Fruit fly (Drosophila melanogaster) whole organism, embryonic: ENCODE measurements around the gene Rrp45.
A peak's percentile ranks its signal among the peaks of the same experiment; 100 is the strongest.

ENCODE experiments used
- Adf1 ChIP-seq: fragments of 200-800 bp; sonication (Bioruptor generic); IDR thresholded peaks from 2 replicates; pipeline ENCODE4 v1.3.6; 2022; ENCODE audit warnings: missing biosample characterization, missing genetic modification characterization
- Atf6 ChIP-seq: fragments of 200-800 bp; sonication (Bioruptor generic); IDR thresholded peaks from 2 replicates; pipeline ENCODE4 v1.3.6; 2022; ENCODE audit warnings: missing biosample characterization, missing genetic modification characterization
- Bteb2 ChIP-seq: fragments of 200-800 bp; sonication (Bioruptor generic); optimal IDR thresholded peaks from 2 replicates; lab custom pipeline; 2016; ENCODE audit warnings: missing biosample characterization, missing genetic modification characterization
- CG10431 ChIP-seq: fragments of 200-800 bp; sonication (Bioruptor generic); optimal IDR thresholded peaks from 3 replicates; lab custom pipeline; 2018; ENCODE audit warnings: missing biosample characterization, mild to moderate bottlenecking, missing genetic modification characterization
- CG11560 ChIP-seq: fragments of 200-800 bp; sonication (Bioruptor generic); IDR thresholded peaks from 3 replicates; pipeline ENCODE4 v1.3.6; 2022; ENCODE audit warnings: missing biosample characterization, missing genetic modification characterization
- CG12659 ChIP-seq: fragments of 200-800 bp; sonication (Bioruptor generic); optimal IDR thresholded peaks from 3 replicates; lab custom pipeline; 2017; ENCODE audit warnings: mild to moderate bottlenecking, missing biosample characterization, missing genetic modification reagents, missing genetic modification characterization
- CG13123 ChIP-seq: fragments of 200-800 bp; sonication (Bioruptor generic); optimal IDR thresholded peaks from 2 replicates; lab custom pipeline; 2016; ENCODE audit warnings: missing biosample characterization, missing genetic modification characterization
- CG16779 ChIP-seq: fragments of 200-800 bp; sonication (Bioruptor generic); IDR thresholded peaks from 2 replicates; pipeline ENCODE4 v1.3.6; 2022; ENCODE audit warnings: missing biosample characterization, missing genetic modification characterization
- CG17568 ChIP-seq: fragments of 200-800 bp; sonication (Bioruptor generic); optimal IDR thresholded peaks from 2 replicates; lab custom pipeline; 2018; ENCODE audit warnings: missing biosample characterization, mild to moderate bottlenecking, missing genetic modification characterization, moderate library complexity
- CG17829 ChIP-seq: fragments of 200-800 bp; optimal IDR thresholded peaks from 2 replicates; lab custom pipeline; 2019; ENCODE audit warnings: missing biosample characterization, mild to moderate bottlenecking, missing genetic modification characterization, moderate library complexity
- CG18764 ChIP-seq: fragments of 200-800 bp; sonication (Bioruptor generic); optimal IDR thresholded peaks from 3 replicates; lab custom pipeline; 2016; ENCODE audit warnings: missing biosample characterization, missing genetic modification characterization
- CG2116 ChIP-seq: fragments of 200-800 bp; sonication (Bioruptor generic); optimal IDR thresholded peaks from 3 replicates; lab custom pipeline; 2018; ENCODE audit warnings: missing biosample characterization, mild to moderate bottlenecking, missing genetic modification characterization
- CG3065 ChIP-seq: fragments of 200-800 bp; sonication (Bioruptor generic); optimal IDR thresholded peaks from 2 replicates; lab custom pipeline; 2016; ENCODE audit warnings: missing biosample characterization, missing genetic modification characterization
- CG31388 ChIP-seq: fragments of 200-800 bp; sonication (Bioruptor generic); optimal IDR thresholded peaks from 2 replicates; lab custom pipeline; 2016; ENCODE audit warnings: missing biosample characterization, missing genetic modification characterization
- CG3995 ChIP-seq: fragments of 200-800 bp; sonication (Bioruptor generic); optimal IDR thresholded peaks from 3 replicates; lab custom pipeline; 2016; ENCODE audit warnings: missing biosample characterization, missing genetic modification characterization
- CG4360 ChIP-seq: fragments of 200-800 bp; sonication (Bioruptor generic); IDR thresholded peaks from 2 replicates; pipeline ENCODE4 v1.3.6; 2022; ENCODE audit warnings: missing biosample characterization, missing genetic modification characterization
- CG6683 ChIP-seq: fragments of 200-800 bp; sonication (Bioruptor generic); optimal IDR thresholded peaks from 2 replicates; lab custom pipeline; 2017; ENCODE audit warnings: missing biosample characterization, mild to moderate bottlenecking, missing genetic modification characterization, missing genetic modification reagents
- CG6813 ChIP-seq: fragments of 200-800 bp; sonication (Bioruptor generic); optimal IDR thresholded peaks from 2 replicates; lab custom pipeline; 2017; ENCODE audit warnings: missing biosample characterization, missing genetic modification characterization, mild to moderate bottlenecking, moderate library complexity, missing genetic modification reagents
- CG7987 ChIP-seq: fragments of 200-800 bp; sonication (Bioruptor generic); optimal IDR thresholded peaks from 2 replicates; lab custom pipeline; 2018; ENCODE audit warnings: missing biosample characterization, mild to moderate bottlenecking, missing genetic modification characterization, moderate library complexity
- CG8924 ChIP-seq: fragments of 200-800 bp; optimal IDR thresholded peaks from 3 replicates; lab custom pipeline; 2019; ENCODE audit warnings: missing biosample characterization, mild to moderate bottlenecking, missing genetic modification characterization, moderate library complexity
- CrebB ChIP-seq: fragments of 200-800 bp; sonication (Bioruptor generic); optimal IDR thresholded peaks from 3 replicates; lab custom pipeline; 2018; ENCODE audit warnings: missing biosample characterization, mild to moderate bottlenecking, missing genetic modification characterization
- Dfd ChIP-seq, 2 experiments: fragments of >200 bp; optimal IDR thresholded peaks; 2 replicates each; lab custom pipeline; 2017; ENCODE audit warnings: missing biosample characterization in 2 of 2, missing genetic modification characterization in 2 of 2
- Elba2 ChIP-seq: fragments of 200-800 bp; sonication (Bioruptor generic); optimal IDR thresholded peaks from 3 replicates; lab custom pipeline; 2016; ENCODE audit warnings: missing biosample characterization, missing genetic modification characterization
- HHEX ChIP-seq: fragments of 200-800 bp; sonication (Bioruptor generic); optimal IDR thresholded peaks from 3 replicates; lab custom pipeline; 2017; ENCODE audit warnings: missing biosample characterization, mild to moderate bottlenecking, missing genetic modification characterization, missing genetic modification reagents
- HLHmδ ChIP-seq: fragments of 200-800 bp; sonication (Bioruptor generic); optimal IDR thresholded peaks from 2 replicates; lab custom pipeline; 2018; ENCODE audit warnings: missing biosample characterization, mild to moderate bottlenecking, missing genetic modification characterization, moderate library complexity
- Kr ChIP-seq: fragments of 200-800 bp; sonication (Bioruptor generic); optimal IDR thresholded peaks from 2 replicates; lab custom pipeline; 2017; ENCODE audit warnings: missing biosample characterization, mild to moderate bottlenecking, missing genetic modification characterization
- Lim3 ChIP-seq: fragments of 200-800 bp; sonication (Bioruptor generic); IDR thresholded peaks from 2 replicates; pipeline ENCODE4 v1.3.6; 2022; ENCODE audit warnings: missing biosample characterization, missing genetic modification characterization
- Mad ChIP-seq: fragments of 200-800 bp; sonication (Bioruptor generic); optimal IDR thresholded peaks from 2 replicates; lab custom pipeline; 2016; ENCODE audit warnings: missing biosample characterization, missing genetic modification characterization
- NC2β ChIP-seq: fragments of 200-800 bp; sonication (Bioruptor generic); optimal IDR thresholded peaks from 2 replicates; lab custom pipeline; 2016; ENCODE audit warnings: missing biosample characterization, missing genetic modification characterization
- NFAT ChIP-seq: fragments of 200-800 bp; sonication (Bioruptor generic); IDR thresholded peaks from 2 replicates; pipeline ENCODE4 v1.3.6; 2022; ENCODE audit warnings: missing biosample characterization, missing genetic modification characterization
- Neu2 ChIP-seq: fragments of 200-800 bp; sonication (Bioruptor generic); optimal IDR thresholded peaks from 3 replicates; lab custom pipeline; 2016; ENCODE audit warnings: missing biosample characterization, missing genetic modification characterization, borderline replicate concordance
- Ravus ChIP-seq: fragments of 200-800 bp; sonication (Bioruptor generic); IDR thresholded peaks from 2 replicates; pipeline ENCODE4 v1.3.6; 2022; ENCODE audit warnings: missing biosample characterization, missing genetic modification characterization
- Six4 ChIP-seq: fragments of 200-800 bp; sonication (Bioruptor generic); optimal IDR thresholded peaks from 2 replicates; lab custom pipeline; 2016; ENCODE audit warnings: missing biosample characterization, missing genetic modification characterization
- Sox100B ChIP-seq: fragments of 200-800 bp; sonication (Bioruptor generic); optimal IDR thresholded peaks from 3 replicates; lab custom pipeline; 2018; ENCODE audit warnings: missing biosample characterization, mild to moderate bottlenecking, missing genetic modification characterization
- ab ChIP-seq: fragments of 200-800 bp; sonication (Bioruptor generic); optimal IDR thresholded peaks from 2 replicates; lab custom pipeline; 2016; ENCODE audit warnings: missing biosample characterization, missing genetic modification characterization
- amos ChIP-seq: fragments of 200-800 bp; sonication (Bioruptor generic); IDR thresholded peaks from 2 replicates; pipeline ENCODE4 v1.3.6; 2022; ENCODE audit warnings: missing biosample characterization, missing genetic modification characterization; ENCODE audit not compliant: partially characterized antibody
- ase ChIP-seq: fragments of 200-800 bp; sonication (Bioruptor generic); IDR thresholded peaks from 3 replicates; pipeline ENCODE4 v1.3.6; 2022; ENCODE audit warnings: missing biosample characterization, missing genetic modification characterization
- cas ChIP-seq: fragments of 200-800 bp; sonication (Bioruptor generic); IDR thresholded peaks from 2 replicates; pipeline ENCODE4 v1.3.6; 2022; ENCODE audit warnings: missing biosample characterization, missing genetic modification characterization
- dati ChIP-seq: fragments of 200-800 bp; sonication (Bioruptor generic); IDR thresholded peaks from 2 replicates; pipeline ENCODE4 v1.3.6; 2022; ENCODE audit warnings: missing biosample characterization, missing genetic modification characterization
- fd64A ChIP-seq: fragments of 200-800 bp; sonication (Bioruptor generic); optimal IDR thresholded peaks from 3 replicates; lab custom pipeline; 2018; ENCODE audit warnings: missing biosample characterization, mild to moderate bottlenecking, missing genetic modification characterization
- kah ChIP-seq: fragments of 200-800 bp; sonication (Bioruptor generic); optimal IDR thresholded peaks from 2 replicates; lab custom pipeline; 2018; ENCODE audit warnings: missing biosample characterization, mild to moderate bottlenecking, missing genetic modification characterization
- luna ChIP-seq: fragments of 200-800 bp; sonication (Bioruptor generic); optimal IDR thresholded peaks from 2 replicates; lab custom pipeline; 2016; ENCODE audit warnings: missing biosample characterization, missing genetic modification characterization
- mirr ChIP-seq: fragments of 200-800 bp; sonication (Bioruptor generic); optimal IDR thresholded peaks from 3 replicates; lab custom pipeline; 2018; ENCODE audit warnings: missing biosample characterization, mild to moderate bottlenecking, missing genetic modification characterization
- nmo ChIP-seq: fragments of 200-800 bp; sonication (Bioruptor generic); optimal IDR thresholded peaks from 2 replicates; lab custom pipeline; 2018; ENCODE audit warnings: missing biosample characterization, mild to moderate bottlenecking, missing genetic modification characterization, moderate library complexity
- otp ChIP-seq: fragments of 200-800 bp; sonication (Bioruptor generic); IDR thresholded peaks from 3 replicates; pipeline ENCODE4, ENCODE4 v1.3.6; 2022; ENCODE audit warnings: missing biosample characterization, missing genetic modification characterization
- sima ChIP-seq: fragments of 200-800 bp; sonication (Bioruptor generic); optimal IDR thresholded peaks from 2 replicates; lab custom pipeline; 2016; ENCODE audit warnings: missing biosample characterization, missing genetic modification characterization
- sna ChIP-seq: fragments of 200-800 bp; sonication (Bioruptor generic); IDR thresholded peaks from 2 replicates; pipeline ENCODE4 v1.3.6; 2022; ENCODE audit warnings: missing biosample characterization, missing genetic modification characterization; ENCODE audit not compliant: partially characterized antibody
- ssp ChIP-seq: fragments of 200-800 bp; sonication (Bioruptor generic); IDR thresholded peaks from 2 replicates; pipeline ENCODE4 v1.3.6; 2022; ENCODE audit warnings: missing biosample characterization, missing genetic modification characterization
- twi ChIP-seq: fragments of 200-800 bp; optimal IDR thresholded peaks from 2 replicates; lab custom pipeline; 2019; ENCODE audit warnings: missing biosample characterization, mild to moderate bottlenecking, missing genetic modification characterization, moderate library complexity
- vnd ChIP-seq: fragments of 200-800 bp; sonication (Bioruptor generic); IDR thresholded peaks from 3 replicates; pipeline ENCODE4 v1.3.6; 2022; ENCODE audit warnings: missing biosample characterization, missing genetic modification characterization; ENCODE audit not compliant: partially characterized antibody
- wor ChIP-seq: fragments of 200-800 bp; sonication (Bioruptor generic); IDR thresholded peaks from 2 replicates; pipeline ENCODE4 v1.3.6; 2022; ENCODE audit warnings: missing biosample characterization, missing genetic modification characterization

Rrp45 gene

DNA sequence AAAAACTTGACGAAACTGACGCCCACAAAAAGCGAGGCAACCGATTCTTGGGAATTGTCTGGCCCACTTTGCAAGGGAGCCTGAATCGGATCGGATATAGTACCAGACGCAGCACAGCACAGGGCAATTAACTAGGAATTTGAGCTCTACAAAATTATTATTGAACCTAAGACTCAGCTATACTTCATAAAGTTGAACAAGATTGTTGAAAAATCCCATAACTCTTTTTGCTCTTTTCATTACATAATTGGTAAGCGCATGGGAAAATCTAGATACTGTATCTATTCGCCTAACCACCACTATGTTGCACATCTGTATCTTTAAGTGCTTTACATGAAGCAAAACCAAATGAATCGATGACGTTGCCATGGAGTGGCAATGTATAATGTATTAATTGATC is 42.0 kb upstream of the Rrp45 start (continued):
- TF ChIP-seq CG10431 (GFP tag; lab: Kevin White, UChicago) (no peak), CG3065 (GFP tag; lab: Kevin White, UChicago) (peak; percentile 9), Bteb2 (peak; percentile 40), CG17568 (GFP tag; lab: Kevin White, UChicago) (peak; percentile 49), HLHmδ (GFP tag; lab: Kevin White, UChicago) (no peak), dati (GFP tag; lab: Robert Waterston, UW) (no peak), CG31388 (GFP tag; lab: Kevin White, UChicago) (no peak), otp (peak; percentile 80; the same call in 2 of the 3 replicates), CrebB (peak; percentile 22), CG2116 (peak; percentile 12), CG18764 (GFP tag; lab: Kevin White, UChicago) (peak; percentile 54), CG4360 (GFP tag; lab: Robert Waterston, UW) (peak; percentile 37; the same call in 1 of the 2 replicates), ssp (no peak), fd64A (GFP tag; lab: Kevin White, UChicago) (peak; percentile 57), cas (GFP tag; lab: Robert Waterston, UW) (no peak), twi (peak; percentile 52), Sox100B (GFP tag; lab: Kevin White, UChicago) (peak; percentile 70), Adf1 (GFP tag; lab: Robert Waterston, UW) (no peak), Six4 (GFP tag; lab: Kevin White, UChicago) (peak; percentile 57), CG3995 (no peak), ase (GFP tag; lab: Robert Waterston, UW) (peak; percentile 51; the same call in 1 of the 3 replicates), Elba2 (GFP tag; lab: Kevin White, UChicago) (no peak), Dfd (GFP tag; optimal IDR thresholded peaks at IDR 0.05; lab: Kevin White, UChicago) (no peak), Mad (GFP tag; lab: Kevin White, UChicago) (peak; percentile 49), CG12659 (GFP tag; lab: Kevin White, UChicago) (peak; percentile 62), NC2β (peak; percentile 51), Ravus (GFP tag; lab: Robert Waterston, UW) (no peak), Lim3 (GFP tag; lab: Robert Waterston, UW) (0 out of 2 replicates have a peak, but pooled peaks have one; percentile 30), luna (no peak), Neu2 (GFP tag; lab: Kevin White, UChicago) (no peak), NFAT (GFP tag; lab: Robert Waterston, UW) (0 out of 2 replicates have a peak, but pooled peaks have one; percentile 15), mirr (no peak), CG7987 (GFP tag; lab: Kevin White, UChicago) (no peak), amos (GFP tag; lab: Robert Waterston, UW) (no peak), sna (GFP tag; lab: Robert Waterston, UW) (no peak), kah (GFP tag; lab: Kevin White, UChicago) (peak; percentile 62), CG8924 (tag; lab: Kevin White, UChicago) (peak; percentile 75), wor (GFP tag; lab: Robert Waterston, UW) (peak; percentile 65), CG11560 (tag; lab: Robert Waterston, UW) (no peak), sima (GFP tag; lab: Kevin White, UChicago) (no peak), Kr (GFP tag; lab: Kevin White, UChicago) (no peak), Atf6 (GFP tag; lab: Robert Waterston, UW) (0 out of 2 replicates have a peak, but pooled peaks have one; percentile 24), vnd (GFP tag; lab: Robert Waterston, UW) (no peak), CG6813 (GFP tag; lab: Kevin White, UChicago) (peak; percentile 61), CG16779 (GFP tag; lab: Robert Waterston, UW) (no peak), ab (GFP tag; lab: Kevin White, UChicago) (no peak), CG13123 (peak; percentile 13), HHEX (GFP tag; lab: Kevin White, UChicago) (peak; percentile 64), CG6683 (no peak), nmo (GFP tag; lab: Kevin White, UChicago) (peak; percentile 91), CG17829 (tag; lab: Kevin White, UChicago) (peak; percentile 78)
